Fruit fly (Drosophila melanogaster) whole organism, embryonic: Measurements from ENCODE around the gene MAPk-Ak2.
A peak's percentile ranks its signal among the peaks of the same experiment; 100 is the strongest.

Source experiments
- Aef1 ChIP-seq: fragments of 200-800 bp; sonication (Bioruptor generic); IDR thresholded peaks from 3 replicates; pipeline ENCODE4 v1.3.6; 2022; ENCODE audit warnings: missing biosample characterization, missing genetic modification characterization
- Bdp1 ChIP-seq: fragments of 200-800 bp; sonication (Bioruptor generic); optimal IDR thresholded peaks from 3 replicates; lab custom pipeline; 2016; ENCODE audit warnings: missing biosample characterization, missing genetic modification characterization
- BtbVII ChIP-seq: fragments of 200-800 bp; sonication (Bioruptor generic); optimal IDR thresholded peaks from 3 replicates; lab custom pipeline; 2017; ENCODE audit warnings: missing biosample characterization, mild to moderate bottlenecking, missing genetic modification characterization
- C15 ChIP-seq: fragments of 200-800 bp; sonication (Bioruptor generic); IDR thresholded peaks from 3 replicates; pipeline ENCODE4 v1.3.6; 2022; ENCODE audit warnings: missing biosample characterization, missing genetic modification characterization
- CG10274 ChIP-seq: fragments of 200-800 bp; sonication (Bioruptor generic); optimal IDR thresholded peaks from 3 replicates; lab custom pipeline; 2017; ENCODE audit warnings: missing biosample characterization, mild to moderate bottlenecking, missing genetic modification characterization
- CG10462 ChIP-seq: fragments of 200-800 bp; sonication (Bioruptor generic); optimal IDR thresholded peaks from 2 replicates; lab custom pipeline; 2016; ENCODE audit warnings: missing biosample characterization, missing genetic modification characterization
- CG11696 ChIP-seq: fragments of 200-800 bp; sonication (Bioruptor generic); IDR thresholded peaks from 2 replicates; pipeline ENCODE4 v1.3.6; 2022; ENCODE audit warnings: missing biosample characterization, missing genetic modification characterization
- CG12155 ChIP-seq: fragments of 200-800 bp; sonication (Bioruptor generic); optimal IDR thresholded peaks from 3 replicates; lab custom pipeline; 2016; ENCODE audit warnings: missing biosample characterization, missing genetic modification characterization
- CG12942 ChIP-seq: fragments of 200-800 bp; sonication (Bioruptor generic); optimal IDR thresholded peaks from 3 replicates; lab custom pipeline; 2016; ENCODE audit warnings: missing biosample characterization, missing genetic modification characterization
- CG14710 ChIP-seq: fragments of 200-800 bp; sonication (Bioruptor generic); optimal IDR thresholded peaks from 3 replicates; lab custom pipeline; 2019; ENCODE audit warnings: missing biosample characterization, mild to moderate bottlenecking, missing genetic modification characterization, moderate library complexity
- CG1529 ChIP-seq: fragments of 200-800 bp; sonication (Bioruptor generic); optimal IDR thresholded peaks from 3 replicates; lab custom pipeline; 2018; ENCODE audit warnings: missing biosample characterization, missing genetic modification characterization
- CG17802 ChIP-seq: fragments of 200-800 bp; sonication (Bioruptor generic); optimal IDR thresholded peaks from 2 replicates; lab custom pipeline; 2018; ENCODE audit warnings: missing biosample characterization, mild to moderate bottlenecking, missing genetic modification characterization, moderate library complexity
- CG18619 ChIP-seq: fragments of 200-800 bp; sonication (Bioruptor generic); optimal IDR thresholded peaks from 3 replicates; lab custom pipeline; 2017; ENCODE audit warnings: missing biosample characterization, mild to moderate bottlenecking, missing genetic modification characterization
- CG2116 ChIP-seq: fragments of 200-800 bp; sonication (Bioruptor generic); optimal IDR thresholded peaks from 3 replicates; lab custom pipeline; 2018; ENCODE audit warnings: missing biosample characterization, mild to moderate bottlenecking, missing genetic modification characterization
- CG31224 ChIP-seq: fragments of 200-800 bp; sonication (Bioruptor generic); IDR thresholded peaks from 2 replicates; pipeline ENCODE4 v1.3.6; 2022; ENCODE audit warnings: missing biosample characterization, missing genetic modification characterization
- CG32772 ChIP-seq: fragments of 200-800 bp; sonication (Bioruptor generic); IDR thresholded peaks from 2 replicates; pipeline ENCODE4 v1.3.6; 2022; ENCODE audit warnings: missing biosample characterization, missing genetic modification characterization
- CG4617 ChIP-seq: fragments of 200-800 bp; sonication (Bioruptor generic); optimal IDR thresholded peaks from 3 replicates; lab custom pipeline; 2016; ENCODE audit warnings: missing biosample characterization, missing genetic modification characterization, borderline replicate concordance
- CG4707 ChIP-seq: fragments of 200-800 bp; sonication (Bioruptor generic); optimal IDR thresholded peaks from 2 replicates; lab custom pipeline; 2018; ENCODE audit warnings: missing biosample characterization, mild to moderate bottlenecking, missing genetic modification characterization, moderate library complexity
- CG8281 ChIP-seq: fragments of 200-800 bp; sonication (Bioruptor generic); optimal IDR thresholded peaks from 2 replicates; lab custom pipeline; 2018; ENCODE audit warnings: missing biosample characterization, mild to moderate bottlenecking, missing genetic modification characterization, moderate library complexity
- CG8359 ChIP-seq: fragments of 200-800 bp; sonication (Bioruptor generic); optimal IDR thresholded peaks from 2 replicates; lab custom pipeline; 2017; ENCODE audit warnings: missing biosample characterization, mild to moderate bottlenecking, missing genetic modification characterization, borderline replicate concordance
- CTCF ChIP-seq: fragments of 200-800 bp; sonication (Bioruptor generic); optimal IDR thresholded peaks from 2 replicates; lab custom pipeline; 2017; ENCODE audit warnings: missing biosample characterization, mild to moderate bottlenecking, missing genetic modification characterization, moderate library complexity
- ERR ChIP-seq: fragments of 200-800 bp; sonication (Bioruptor generic); optimal IDR thresholded peaks from 2 replicates; lab custom pipeline; 2016; ENCODE audit warnings: missing biosample characterization, missing genetic modification characterization
- H2.0 ChIP-seq: fragments of 200-800 bp; sonication (Bioruptor generic); IDR thresholded peaks from 2 replicates; pipeline ENCODE4 v1.3.6; 2022; ENCODE audit warnings: missing biosample characterization, missing genetic modification characterization
- Hr3 ChIP-seq: fragments of 200-800 bp; sonication (Bioruptor generic); optimal IDR thresholded peaks from 3 replicates; lab custom pipeline; 2016; ENCODE audit warnings: missing biosample characterization, missing genetic modification characterization
- Hr39 ChIP-seq: fragments of >200 bp; optimal IDR thresholded peaks from 2 replicates; lab custom pipeline; 2017
- Hr51 ChIP-seq, 2 experiments: fragments of 200-800 bp; sonication (Bioruptor generic); optimal IDR thresholded peaks; 2 replicates in 1 of 2; 3 replicates in 1 of 2; lab custom pipeline; 2016 to 2018; ENCODE audit warnings: missing biosample characterization in 2 of 2, missing genetic modification characterization in 2 of 2, mild to moderate bottlenecking in 1 of 2, moderate library complexity in 1 of 2
- MBD-R2 ChIP-seq: fragments of 200-800 bp; sonication (Bioruptor generic); IDR thresholded peaks from 2 replicates; pipeline ENCODE4 v1.3.6; 2022; ENCODE audit warnings: missing biosample characterization, missing genetic modification characterization
- NK7.1 ChIP-seq: fragments of 200-800 bp; sonication (Bioruptor generic); optimal IDR thresholded peaks from 3 replicates; lab custom pipeline; 2016; ENCODE audit warnings: missing biosample characterization, missing genetic modification characterization
- Neu2 ChIP-seq: fragments of 200-800 bp; sonication (Bioruptor generic); optimal IDR thresholded peaks from 3 replicates; lab custom pipeline; 2016; ENCODE audit warnings: missing biosample characterization, missing genetic modification characterization, borderline replicate concordance
- Rx ChIP-seq: fragments of 200-800 bp; sonication (Bioruptor generic); IDR thresholded peaks from 2 replicates; pipeline ENCODE4 v1.3.6; 2022; ENCODE audit warnings: missing biosample characterization, missing genetic modification characterization
- Stat92E ChIP-seq, 3 experiments: fragments of >200 bp in 2 of 3; fragments of 200-800 bp in 1 of 3; sonication (Bioruptor generic) in 1 of 3; optimal IDR thresholded peaks; 2 replicates each; lab custom pipeline; 2017 to 2019; ENCODE audit warnings: missing biosample characterization in 3 of 3, missing genetic modification characterization in 3 of 3, mild to moderate bottlenecking in 1 of 3, moderate library complexity in 1 of 3
- aop ChIP-seq: fragments of 200-800 bp; sonication (Bioruptor generic); IDR thresholded peaks from 2 replicates; pipeline ENCODE4 v1.3.6; 2022; ENCODE audit warnings: missing biosample characterization, missing genetic modification characterization
- bab2 ChIP-seq: fragments of 200-800 bp; sonication (Bioruptor generic); optimal IDR thresholded peaks from 2 replicates; lab custom pipeline; 2016; ENCODE audit warnings: missing biosample characterization, missing genetic modification characterization
- bowl ChIP-seq: fragments of 200-800 bp; sonication (Bioruptor generic); IDR thresholded peaks from 2 replicates; pipeline ENCODE4 v1.3.6; 2022; ENCODE audit warnings: missing biosample characterization, missing genetic modification characterization
- chn ChIP-seq: fragments of 200-800 bp; sonication (Bioruptor generic); optimal IDR thresholded peaks from 2 replicates; lab custom pipeline; 2016; ENCODE audit warnings: missing biosample characterization, missing genetic modification characterization
- corto ChIP-seq: fragments of 200-800 bp; sonication (Bioruptor generic); optimal IDR thresholded peaks from 2 replicates; lab custom pipeline; 2016; ENCODE audit warnings: missing biosample characterization, mild to moderate bottlenecking, missing genetic modification characterization, moderate library complexity
- crc ChIP-seq: fragments of 200-800 bp; sonication (Bioruptor generic); optimal IDR thresholded peaks from 2 replicates; lab custom pipeline; 2016; ENCODE audit warnings: missing biosample characterization, missing genetic modification characterization
- danr ChIP-seq: fragments of 200-800 bp; sonication (Bioruptor generic); IDR thresholded peaks from 2 replicates; pipeline ENCODE4 v1.3.6; 2022; ENCODE audit warnings: missing biosample characterization, missing genetic modification characterization
- emc ChIP-seq: fragments of 200-800 bp; sonication (Bioruptor generic); optimal IDR thresholded peaks from 2 replicates; lab custom pipeline; 2016; ENCODE audit warnings: missing biosample characterization, missing genetic modification characterization
- grn ChIP-seq: fragments of 200-800 bp; sonication (Bioruptor generic); optimal IDR thresholded peaks from 3 replicates; lab custom pipeline; 2017; ENCODE audit warnings: missing biosample characterization, missing genetic modification characterization
- gsb ChIP-seq: fragments of 200-800 bp; sonication (Bioruptor generic); IDR thresholded peaks from 2 replicates; pipeline ENCODE4 v1.3.6; 2022; ENCODE audit warnings: missing biosample characterization, missing genetic modification characterization
- gsb-n ChIP-seq: fragments of 200-800 bp; sonication (Bioruptor generic); optimal IDR thresholded peaks from 3 replicates; lab custom pipeline; 2018; ENCODE audit warnings: missing biosample characterization, mild to moderate bottlenecking, missing genetic modification characterization
- hth ChIP-seq: fragments of >200 bp; optimal IDR thresholded peaks from 2 replicates; lab custom pipeline; 2017; ENCODE audit warnings: inconsistent platforms
- jing ChIP-seq: fragments of 200-800 bp; sonication (Bioruptor generic); optimal IDR thresholded peaks from 2 replicates; lab custom pipeline; 2018; ENCODE audit warnings: missing biosample characterization, mild to moderate bottlenecking, missing genetic modification characterization
- mam ChIP-seq: fragments of 200-800 bp; sonication (Bioruptor generic); optimal IDR thresholded peaks from 3 replicates; lab custom pipeline; 2016; ENCODE audit warnings: missing biosample characterization, missing genetic modification characterization
- nerfin-1 ChIP-seq: fragments of 200-800 bp; sonication (Bioruptor generic); optimal IDR thresholded peaks from 3 replicates; lab custom pipeline; 2019; ENCODE audit warnings: missing biosample characterization, mild to moderate bottlenecking, missing genetic modification characterization, moderate library complexity
- oc ChIP-seq: fragments of 200-800 bp; sonication (Bioruptor generic); optimal IDR thresholded peaks from 2 replicates; lab custom pipeline; 2018; ENCODE audit warnings: missing biosample characterization, mild to moderate bottlenecking, missing genetic modification characterization, moderate library complexity
- p53 ChIP-seq: fragments of 200-800 bp; sonication (Bioruptor generic); optimal IDR thresholded peaks from 2 replicates; lab custom pipeline; 2016; ENCODE audit warnings: missing biosample characterization, missing genetic modification characterization
- tin ChIP-seq: fragments of 200-800 bp; sonication (Bioruptor generic); optimal IDR thresholded peaks from 3 replicates; lab custom pipeline; 2016; ENCODE audit warnings: missing biosample characterization, missing genetic modification characterization
- tio ChIP-seq: fragments of 200-800 bp; sonication (Bioruptor generic); optimal IDR thresholded peaks from 2 replicates; lab custom pipeline; 2017; ENCODE audit warnings: missing biosample characterization, missing genetic modification characterization, inconsistent platforms

Gene MAPk-Ak2

dm6 chrX:5764001-5764892 lies at the start of gene MAPk-Ak2, which contains the start of gene CG42699 (continued):
- TF ChIP-seq CG17802 (tag; lab: Kevin White, UChicago) (peak; percentile 14), CG8359 (peak; percentile 13), tin (GFP tag; lab: Kevin White, UChicago) (peak; percentile 40), Hr3 (GFP tag; lab: Kevin White, UChicago) (peak; percentile 28), Bdp1 (GFP tag; lab: Kevin White, UChicago) (peak; percentile 71), CG14710 (tag; lab: Kevin White, UChicago) (peak; percentile 65), Neu2 (GFP tag; lab: Kevin White, UChicago) (no peak), nerfin-1 (tag; lab: Kevin White, UChicago) (peak; percentile 94), tio (GFP tag; lab: Kevin White, UChicago) (peak; percentile 58), BtbVII (peak; percentile 83), mam (GFP tag; lab: Kevin White, UChicago) (peak; percentile 43), gsb-n (tag; lab: Kevin White, UChicago) (peak; percentile 69), Rx (no peak), aop (GFP tag; lab: Robert Waterston, UW) (0 out of 2 replicates have a peak, but pooled peaks have one; percentile 22), CG32772 (GFP tag; lab: Robert Waterston, UW) (peak; percentile 45; the same call in 1 of the 2 replicates), CG12155 (GFP tag; lab: Kevin White, UChicago) (peak; percentile 62), CG10462 (GFP tag; lab: Kevin White, UChicago) (peak; percentile 71), NK7.1 (peak; percentile 65), p53 (GFP tag; lab: Kevin White, UChicago) (peak; percentile 59), grn (peak; percentile 95), Aef1 (GFP tag; lab: Robert Waterston, UW) (no peak), CG31224 (GFP tag; lab: Robert Waterston, UW) (no peak), ERR (GFP tag; lab: Kevin White, UChicago) (peak; percentile 73), CTCF (GFP tag; lab: Kevin White, UChicago) (peak; percentile 7), CG12942 (GFP tag; lab: Kevin White, UChicago) (peak; percentile 77), CG4617 (peak; percentile 47), Hr39 (lab: Kevin White, UChicago) (no peak), crc (GFP tag; lab: Kevin White, UChicago) (peak; percentile 71), gsb (0 out of 2 replicates have a peak, but pooled peaks have one; percentile 36), H2.0 (GFP tag; lab: Robert Waterston, UW) (no peak), Hr51 (GFP tag; optimal IDR thresholded peaks at IDR 0.05; lab: Kevin White, UChicago) (peak; percentile 33 to 72), Stat92E (GFP tag; optimal IDR thresholded peaks at IDR 0.05; lab: Kevin White, UChicago) (peak in 1 of 3 experiments; percentile 82), CG4707 (GFP tag; lab: Kevin White, UChicago) (peak; percentile 91), bab2 (GFP tag; lab: Kevin White, UChicago) (peak; percentile 85), oc (tag; lab: Kevin White, UChicago) (peak; percentile 74), emc (GFP tag; lab: Kevin White, UChicago) (no peak), CG2116 (peak; percentile 96), corto (no peak), CG11696 (peak; percentile 62), MBD-R2 (GFP tag; lab: Robert Waterston, UW) (peak; percentile 34; the same call in 1 of the 2 replicates), C15 (no peak), bowl (GFP tag; lab: Robert Waterston, UW) (0 out of 2 replicates have a peak, but pooled peaks have one; percentile 37), CG18619 (GFP tag; lab: Kevin White, UChicago) (peak; percentile 85), CG8281 (tag; lab: Kevin White, UChicago) (peak; percentile 52), chn (GFP tag; lab: Kevin White, UChicago) (peak; percentile 63), hth (lab: Kevin White, UChicago) (no peak), CG10274 (GFP tag; lab: Kevin White, UChicago) (peak; percentile 18), danr (GFP tag; lab: Robert Waterston, UW) (peak; percentile 57; the same call in 1 of the 2 replicates), CG1529 (GFP tag; lab: Kevin White, UChicago) (peak; percentile 82), jing (GFP tag; lab: Kevin White, UChicago) (no peak)
